Worm (Caenorhabditis elegans) whole organism, L3 larva: Measurements from ENCODE around the gene K04B12.2.

Experiments
- R02D3.7 ChIP-seq: fragments of 150-350 bp; optimal IDR thresholded peaks from 2 replicates; lab custom pipeline; 2014; ENCODE audit warnings: missing biosample characterization, missing genetic modification characterization
- ama-1 ChIP-seq: fragments of 150-350 bp; optimal IDR thresholded peaks from 2 replicates; lab custom pipeline; 2018
- ceh-16 ChIP-seq: sonication (generic microtip); optimal IDR thresholded peaks from 2 replicates; lab custom pipeline; 2017; ENCODE audit warnings: missing biosample characterization, missing genetic modification characterization
- ceh-28 ChIP-seq: fragments of 150-350 bp; optimal IDR thresholded peaks from 2 replicates; lab custom pipeline; 2014; ENCODE audit warnings: missing biosample characterization, missing genetic modification reagents, missing genetic modification characterization
- ceh-82 ChIP-seq: fragments of 150-350 bp; optimal IDR thresholded peaks from 2 replicates; lab custom pipeline; 2014; ENCODE audit warnings: missing biosample characterization, missing genetic modification characterization
- egl-5 ChIP-seq: fragments of 150-350 bp; optimal IDR thresholded peaks from 2 replicates; lab custom pipeline; 2017; ENCODE audit warnings: missing biosample characterization, missing genetic modification reagents, missing genetic modification characterization, inconsistent platforms
- elt-2 ChIP-seq: sonication (generic microtip); optimal IDR thresholded peaks from 2 replicates; lab custom pipeline; 2016; ENCODE audit warnings: missing genetic modification reagents, mild to moderate bottlenecking, missing genetic modification characterization, missing compliant biosample characterization
- elt-3 ChIP-seq, 3 experiments: fragments of 150-350 bp in 1 of 3; sonication (generic microtip) in 2 of 3; optimal IDR thresholded peaks; 2 replicates in 2 of 3; 4 replicates in 1 of 3; lab custom pipeline; 2014 to 2017; ENCODE audit warnings: missing biosample characterization in 3 of 3, missing genetic modification characterization in 3 of 3
- eor-1 ChIP-seq, 2 experiments: fragments of 150-350 bp; optimal IDR thresholded peaks; 2 replicates each; lab custom pipeline; 2014 to 2018; ENCODE audit warnings: missing biosample characterization in 2 of 2, missing genetic modification characterization in 2 of 2
- fos-1 ChIP-seq: fragments of 150-350 bp; optimal IDR thresholded peaks from 2 replicates; lab custom pipeline; 2014; ENCODE audit warnings: missing biosample characterization, missing genetic modification characterization
- hmg-11 ChIP-seq: sonication (generic microtip); optimal IDR thresholded peaks from 2 replicates; lab custom pipeline; 2016; ENCODE audit warnings: missing genetic modification characterization, missing compliant biosample characterization
- jun-1 ChIP-seq: fragments of 150-350 bp; optimal IDR thresholded peaks from 2 replicates; lab custom pipeline; 2014; ENCODE audit warnings: missing biosample characterization, missing genetic modification reagents, missing genetic modification characterization
- lin-15B ChIP-seq: fragments of 150-350 bp; optimal IDR thresholded peaks from 2 replicates; lab custom pipeline; 2014; ENCODE audit warnings: missing biosample characterization, missing genetic modification characterization
- lin-39 ChIP-seq: fragments of 150-350 bp; optimal IDR thresholded peaks from 2 replicates; lab custom pipeline; 2018; ENCODE audit warnings: missing biosample characterization, missing genetic modification reagents, missing genetic modification characterization
- lsy-12 ChIP-seq: sonication (generic microtip); optimal IDR thresholded peaks from 2 replicates; lab custom pipeline; 2016; ENCODE audit warnings: mild to moderate bottlenecking, missing genetic modification characterization, missing compliant biosample characterization
- mdl-1 ChIP-seq: fragments of 150-350 bp; optimal IDR thresholded peaks from 2 replicates; lab custom pipeline; 2014; ENCODE audit warnings: missing biosample characterization, missing genetic modification characterization
- mml-1 ChIP-seq: fragments of 150-350 bp; sonication (generic microtip); optimal IDR thresholded peaks from 3 replicates; lab custom pipeline; 2014; ENCODE audit warnings: missing biosample characterization, missing genetic modification characterization
- nfya-1 ChIP-seq: sonication (generic microtip); optimal IDR thresholded peaks from 2 replicates; lab custom pipeline; 2017; ENCODE audit warnings: missing genetic modification characterization, mild to moderate bottlenecking, missing compliant biosample characterization, antibody characterized with exemption, moderate library complexity; ENCODE audit not compliant: insufficient read depth
- nhr-23 ChIP-seq: fragments of 150-350 bp; optimal IDR thresholded peaks from 2 replicates; lab custom pipeline; 2014; ENCODE audit warnings: missing biosample characterization, missing genetic modification reagents, missing genetic modification characterization
- nhr-25 ChIP-seq: sonication (generic microtip); optimal IDR thresholded peaks from 2 replicates; lab custom pipeline; 2017; ENCODE audit warnings: missing biosample characterization, missing genetic modification characterization
- nhr-28 ChIP-seq: fragments of 150-350 bp; optimal IDR thresholded peaks from 2 replicates; lab custom pipeline; 2014; ENCODE audit warnings: missing biosample characterization, missing genetic modification characterization
- nhr-43 ChIP-seq: sonication (generic microtip); optimal IDR thresholded peaks from 2 replicates; lab custom pipeline; 2016; ENCODE audit warnings: mild to moderate bottlenecking, missing genetic modification characterization, missing compliant biosample characterization; ENCODE audit not compliant: poor library complexity, severe bottlenecking
- nhr-67 ChIP-seq: fragments of 150-350 bp; optimal IDR thresholded peaks from 2 replicates; lab custom pipeline; 2014; ENCODE audit warnings: missing biosample characterization, missing genetic modification characterization
- nhr-76 ChIP-seq: fragments of 150-350 bp; sonication (generic microtip); optimal IDR thresholded peaks from 5 replicates; lab custom pipeline; 2014; ENCODE audit warnings: missing biosample characterization, missing genetic modification characterization
- nhr-77 ChIP-seq: fragments of 150-350 bp; optimal IDR thresholded peaks from 2 replicates; lab custom pipeline; 2014; ENCODE audit warnings: missing biosample characterization, missing genetic modification characterization
- pha-4 ChIP-seq: fragments of 150-350 bp; optimal IDR thresholded peaks from 2 replicates; lab custom pipeline; 2014; ENCODE audit warnings: missing biosample characterization, missing genetic modification reagents, missing genetic modification characterization
- pqm-1 ChIP-seq: fragments of 150-350 bp; optimal IDR thresholded peaks from 2 replicates; lab custom pipeline; 2017; ENCODE audit warnings: missing biosample characterization, missing genetic modification characterization, inconsistent platforms
- sea-2 ChIP-seq: fragments of 150-350 bp; sonication (generic microtip); optimal IDR thresholded peaks from 4 replicates; lab custom pipeline; 2014; ENCODE audit warnings: missing biosample characterization, missing genetic modification reagents, missing genetic modification characterization
- snpc-4 ChIP-seq: fragments of 150-350 bp; optimal IDR thresholded peaks from 2 replicates; lab custom pipeline; 2014; ENCODE audit warnings: missing biosample characterization, missing genetic modification characterization
- tbx-2 ChIP-seq: sonication (generic microtip); optimal IDR thresholded peaks from 2 replicates; lab custom pipeline; 2016; ENCODE audit warnings: mild to moderate bottlenecking, missing genetic modification characterization, missing compliant biosample characterization
- ztf-4 ChIP-seq: fragments of 150-350 bp; optimal IDR thresholded peaks from 2 replicates; lab custom pipeline; 2014; ENCODE audit warnings: missing biosample characterization, missing genetic modification characterization

The K04B12.2 gene

DNA sequence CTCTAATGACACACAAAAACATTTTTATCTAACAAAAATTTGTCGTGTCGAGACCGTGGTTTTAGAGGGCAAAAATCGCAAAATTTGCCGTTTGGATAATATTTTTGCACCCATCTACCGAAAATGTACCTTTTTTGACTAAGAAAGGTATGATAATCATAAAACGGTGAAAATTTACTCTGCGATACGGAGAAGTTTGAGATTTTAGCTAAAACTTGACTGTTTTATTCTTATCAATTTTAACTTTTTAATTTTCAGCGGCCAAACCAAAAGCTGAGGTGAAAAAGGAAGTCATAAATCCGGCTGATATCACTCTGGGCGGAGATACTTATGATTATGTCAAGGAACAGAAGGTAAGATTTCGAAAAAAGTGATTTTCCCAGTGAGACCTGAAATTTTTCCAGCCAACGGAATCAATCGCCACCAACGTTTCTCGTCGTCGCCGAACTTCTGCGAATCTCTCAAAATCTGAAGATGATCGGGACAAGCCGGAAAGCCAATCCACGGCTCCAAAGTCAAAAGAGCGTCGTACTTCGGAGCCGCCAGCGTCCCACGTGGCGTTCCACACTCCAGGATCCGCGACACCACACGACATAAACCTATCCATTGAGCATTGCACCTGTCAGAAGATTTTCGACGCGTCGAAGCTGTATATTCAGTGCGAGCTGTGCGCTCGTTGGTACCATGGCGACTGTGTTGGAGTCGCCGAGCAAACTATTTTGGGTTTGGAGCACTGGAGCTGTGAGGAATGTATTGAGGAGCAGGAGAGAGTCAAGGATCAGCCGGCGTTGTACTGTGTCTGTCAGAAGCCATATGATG, 31.4 kb downstream of the K04B12.2 start:
- TF ChIP-seq ama-1 (peak; percentile 91), mdl-1 (tag; lab: Kevin White, UChicago) (no peak), elt-3 (tag; optimal IDR thresholded peaks at IDR 0.05; lab: Kevin White, UChicago) (peak in 1 of 3 experiments; percentile 15), nhr-23 (no peak), pha-4 (tag; lab: Kevin White, UChicago) (no peak), nfya-1 (tag; lab: Kevin White, UChicago) (peak; percentile 42), tbx-2 (peak; percentile 1), egl-5 (peak; percentile 0), nhr-43 (tag; lab: Kevin White, UChicago) (peak; percentile 17), nhr-25 (tag; lab: Kevin White, UChicago) (peak; percentile 47)

ce11 chrII:14405489-14406059, 32.2 kb downstream of the K04B12.2 start:
- TF ChIP-seq jun-1, result no peak
- TF ChIP-seq nhr-43 (tag; lab: Kevin White, UChicago), result peak; percentile 50
- peak; percentile 99 for TF ChIP-seq ama-1

DNA sequence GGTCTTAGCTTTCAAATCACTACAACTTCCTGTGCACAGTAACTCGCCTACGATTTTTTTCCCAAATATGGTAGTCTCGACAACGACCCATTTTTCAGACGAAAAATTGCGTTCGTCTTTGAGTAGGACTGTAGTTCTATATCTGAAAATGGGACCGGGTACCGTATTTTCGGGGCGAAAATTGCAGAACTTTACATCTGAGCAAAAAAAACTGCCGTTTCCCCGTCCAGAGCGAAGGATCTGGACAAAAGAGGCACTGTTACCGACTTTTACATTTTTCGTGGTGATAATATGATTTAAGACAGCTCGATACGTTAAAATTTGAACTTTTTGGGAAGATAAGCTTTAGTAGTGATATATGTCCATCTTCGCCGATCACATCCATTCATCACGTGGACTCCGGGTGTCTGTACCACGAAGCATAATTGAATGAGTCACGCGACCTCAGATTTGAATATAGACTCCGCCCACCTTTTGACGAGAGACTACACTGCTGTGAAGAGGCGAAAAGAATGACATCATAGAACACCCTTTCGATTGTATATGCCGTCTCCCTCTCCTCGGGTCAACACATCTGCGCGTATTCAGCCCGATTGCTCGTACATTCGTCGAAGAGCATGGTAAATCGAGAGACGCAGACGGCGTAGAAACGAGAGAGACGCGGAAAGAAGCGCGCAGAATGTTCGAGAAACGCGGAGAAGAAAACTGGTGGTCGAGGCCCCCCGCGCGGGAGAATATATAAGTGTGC, 32.9 kb downstream of the K04B12.2 start:
- TF ChIP-seq ztf-4 (tag; lab: Kevin White, UChicago) (peak; percentile 88), eor-1 (tag; optimal IDR thresholded peaks at IDR 0.05; lab: Kevin White, UChicago) (peak in 1 of 2 experiments; percentile 29), R02D3.7 (tag; lab: Kevin White, UChicago) (no peak), lsy-12 (peak; percentile 90), lin-39 (tag; lab: Kevin White, UChicago) (peak; percentile 63), snpc-4 (tag; lab: Kevin White, UChicago) (peak; percentile 40), elt-2 (peak; percentile 33), pqm-1 (tag; lab: Kevin White, UChicago) (peak; percentile 44), nhr-67 (tag; lab: Kevin White, UChicago) (no peak), nhr-25 (tag; lab: Kevin White, UChicago) (peak; percentile 96), ceh-28 (tag; lab: Kevin White, UChicago) (peak; percentile 54), ama-1 (peak; percentile 58), ceh-82 (tag; lab: Kevin White, UChicago) (no peak), mml-1 (peak; percentile 23), nhr-77 (tag; lab: Kevin White, UChicago) (peak; percentile 70), nhr-76 (tag; lab: Kevin White, UChicago) (no peak), nhr-28 (tag; lab: Kevin White, UChicago) (no peak), pha-4 (tag; lab: Kevin White, UChicago) (peak; percentile 80), hmg-11 (tag; lab: Kevin White, UChicago) (peak; percentile 40), fos-1 (tag; lab: Kevin White, UChicago) (peak; percentile 61), lin-15B (tag; lab: Kevin White, UChicago) (peak; percentile 43), mdl-1 (tag; lab: Kevin White, UChicago) (no peak), nfya-1 (tag; lab: Kevin White, UChicago) (peak; percentile 78), tbx-2 (peak; percentile 75), jun-1 (peak; percentile 80), nhr-43 (tag; lab: Kevin White, UChicago) (peak; percentile 90), nhr-23 (peak; percentile 96), sea-2 (GFP tag; lab: Kevin White, UChicago) (peak; percentile 95)

DNA sequence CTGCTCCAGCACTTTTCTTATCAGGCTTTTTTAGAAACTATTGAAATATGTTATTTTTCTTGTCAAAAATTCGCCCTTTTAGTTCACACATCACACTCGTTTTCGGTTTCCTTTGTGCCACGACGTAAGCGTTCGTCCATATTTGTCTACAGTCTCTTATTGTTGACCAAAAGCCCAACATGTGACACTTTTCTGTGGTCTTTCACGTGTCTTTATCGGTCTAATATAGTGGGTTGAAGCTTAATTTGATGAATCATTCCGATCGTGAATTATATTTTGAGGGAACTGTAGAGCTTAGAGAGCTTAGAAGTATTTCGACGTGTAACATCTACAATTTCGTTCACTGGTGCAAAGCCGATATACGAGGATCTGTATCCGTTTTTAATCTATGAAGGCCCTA, 33.5 kb downstream of the K04B12.2 start:
- TF ChIP-seq sea-2 (GFP tag; lab: Kevin White, UChicago), result no peak
- TF ChIP-seq nhr-23, result peak; percentile 33
- no peak for TF ChIP-seq hmg-11 (tag; lab: Kevin White, UChicago)
- TF ChIP-seq nhr-76 (tag; lab: Kevin White, UChicago), result no peak
- TF ChIP-seq eor-1 (tag; optimal IDR thresholded peaks at IDR 0.05; lab: Kevin White, UChicago), result no peak
- TF ChIP-seq elt-2, result peak; percentile 52
- no peak for TF ChIP-seq lsy-12
- TF ChIP-seq nhr-43 (tag; lab: Kevin White, UChicago), result peak; percentile 54
- TF ChIP-seq jun-1, result peak; percentile 25
- TF ChIP-seq tbx-2, result no peak
- TF ChIP-seq ceh-82 (tag; lab: Kevin White, UChicago), result no peak
- TF ChIP-seq ama-1, result peak; percentile 78
- TF ChIP-seq nhr-25 (tag; lab: Kevin White, UChicago), result peak; percentile 38
- no peak for TF ChIP-seq ceh-16 (tag; lab: Kevin White, UChicago)
- TF ChIP-seq nhr-28 (tag; lab: Kevin White, UChicago), result no peak
- peak; percentile 61 for TF ChIP-seq pqm-1 (tag; lab: Kevin White, UChicago)
- peak; percentile 91 for TF ChIP-seq pha-4 (tag; lab: Kevin White, UChicago)
- peak; percentile 3 for TF ChIP-seq nfya-1 (tag; lab: Kevin White, UChicago)
